Worm (Caenorhabditis elegans) whole organism, late embryonic: ENCODE data around the gene kcnl-4.

Source experiments
- ahr-1 ChIP-seq: sonication (generic microtip); optimal IDR thresholded peaks from 2 replicates; lab custom pipeline; 2016; ENCODE audit warnings: missing genetic modification characterization, missing compliant biosample characterization
- ama-1 ChIP-seq: fragments of 150-350 bp; optimal IDR thresholded peaks from 2 replicates; lab custom pipeline; 2014
- ceh-2 ChIP-seq: sonication (generic microtip); optimal IDR thresholded peaks from 2 replicates; lab custom pipeline; 2016; ENCODE audit warnings: missing genotype, missing genetic modification characterization, missing compliant biosample characterization
- ceh-22 ChIP-seq: sonication (generic microtip); optimal IDR thresholded peaks from 2 replicates; lab custom pipeline; 2017; ENCODE audit warnings: missing biosample characterization, missing genetic modification characterization
- ceh-9 ChIP-seq: sonication (generic microtip); optimal IDR thresholded peaks from 2 replicates; lab custom pipeline; 2016; ENCODE audit warnings: mild to moderate bottlenecking, missing genetic modification characterization, inconsistent platforms, missing compliant biosample characterization
- dve-1 ChIP-seq: sonication (generic microtip); optimal IDR thresholded peaks from 2 replicates; lab custom pipeline; 2017; ENCODE audit warnings: antibody characterized with exemption, mild to moderate bottlenecking, missing genetic modification characterization, missing compliant biosample characterization
- eyg-1 ChIP-seq: sonication (generic microtip); optimal IDR thresholded peaks from 2 replicates; lab custom pipeline; 2016; ENCODE audit warnings: missing genotype, missing genetic modification characterization, missing compliant biosample characterization
- nfya-1 ChIP-seq: sonication (generic microtip); optimal IDR thresholded peaks from 2 replicates; lab custom pipeline; 2017; ENCODE audit warnings: missing genetic modification characterization, mild to moderate bottlenecking, missing compliant biosample characterization, antibody characterized with exemption, moderate library complexity
- nhr-11 ChIP-seq: fragments of 150-350 bp; optimal IDR thresholded peaks from 2 replicates; lab custom pipeline; 2014; ENCODE audit warnings: missing biosample characterization, missing genetic modification characterization
- pqm-1 ChIP-seq: sonication (generic microtip); optimal IDR thresholded peaks from 2 replicates; lab custom pipeline; 2016; ENCODE audit warnings: missing genetic modification characterization, missing compliant biosample characterization
- tbx-2 ChIP-seq: sonication (generic microtip); optimal IDR thresholded peaks from 2 replicates; lab custom pipeline; 2016; ENCODE audit warnings: missing genetic modification characterization, missing compliant biosample characterization
- unc-42 ChIP-seq: sonication (generic microtip); optimal IDR thresholded peaks from 2 replicates; lab custom pipeline; 2016; ENCODE audit warnings: missing genotype, missing genetic modification characterization, missing compliant biosample characterization
- unc-86 ChIP-seq: sonication (generic microtip); optimal IDR thresholded peaks from 2 replicates; lab custom pipeline; 2016; ENCODE audit warnings: missing genetic modification characterization, missing compliant biosample characterization
- zip-5 ChIP-seq: sonication (generic microtip); optimal IDR thresholded peaks from 2 replicates; lab custom pipeline; 2016; ENCODE audit warnings: missing genetic modification characterization, missing compliant biosample characterization

DNA sequence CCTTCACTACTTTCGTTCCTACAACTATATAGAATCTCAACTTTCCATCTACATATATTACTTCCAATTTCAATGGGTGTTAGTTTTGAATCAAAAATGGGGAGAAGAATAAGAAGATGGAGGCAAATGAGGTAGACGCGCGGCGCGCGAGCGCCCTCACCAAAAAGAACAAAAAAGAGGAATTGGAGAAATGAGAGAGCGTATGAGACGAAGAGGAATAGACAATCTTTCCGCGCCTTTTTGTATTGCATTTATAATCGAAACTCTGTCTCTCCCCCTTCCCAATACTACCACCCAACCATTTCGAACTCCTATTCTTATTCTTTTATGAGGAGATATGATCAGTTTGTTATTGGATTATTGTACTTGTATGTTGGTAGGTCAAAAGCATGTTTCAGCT, 30.4 kb upstream of the kcnl-4 start:
- no peak for TF ChIP-seq tbx-2
- no peak for TF ChIP-seq dve-1 (tag; lab: Kevin White, UChicago)
- no peak for TF ChIP-seq nhr-11 (tag; lab: Kevin White, UChicago)
- no peak for TF ChIP-seq nfya-1
- no peak for TF ChIP-seq ahr-1 (tag; lab: Kevin White, UChicago)
- no peak for TF ChIP-seq pqm-1 (tag; lab: Kevin White, UChicago)
- no peak for TF ChIP-seq unc-86
- no peak for TF ChIP-seq eyg-1
- no peak for TF ChIP-seq ama-1
- no peak for TF ChIP-seq ceh-9 (tag; lab: Kevin White, UChicago)
- no peak for TF ChIP-seq zip-5 (tag; lab: Kevin White, UChicago)
- TF ChIP-seq ceh-2 (tag; lab: Kevin White, UChicago): no peak
- no peak for TF ChIP-seq unc-42
- TF ChIP-seq ceh-22 (tag; lab: Kevin White, UChicago): no peak
